Fruit fly (Drosophila melanogaster) whole organism, prepupa: ENCODE measurements around the gene ScsbetaA.

ENCODE experiments used
- CG10631 ChIP-seq: fragments of 200-800 bp; sonication (Bioruptor generic); optimal IDR thresholded peaks from 2 replicates; lab custom pipeline; 2016; ENCODE audit warnings: missing biosample characterization, missing genetic modification characterization
- CG10669 ChIP-seq: fragments of 200-800 bp; sonication (Bioruptor generic); optimal IDR thresholded peaks from 3 replicates; lab custom pipeline; 2018; ENCODE audit warnings: missing biosample characterization, mild to moderate bottlenecking, missing genetic modification characterization, moderate library complexity
- CG11294 ChIP-seq: fragments of 200-800 bp; sonication (Bioruptor generic); IDR thresholded peaks from 2 replicates; pipeline ENCODE4 v1.3.6; 2022; ENCODE audit warnings: missing biosample characterization, missing genetic modification characterization
- CG11762 ChIP-seq: fragments of 200-800 bp; sonication (Bioruptor generic); optimal IDR thresholded peaks from 3 replicates; lab custom pipeline; 2016; ENCODE audit warnings: missing biosample characterization, missing genetic modification characterization; ENCODE audit not compliant: insufficient read depth
- CG15336 ChIP-seq: fragments of 200-800 bp; sonication (Bioruptor generic); IDR thresholded peaks from 2 replicates; pipeline ENCODE4 v1.3.6; 2022; ENCODE audit warnings: missing biosample characterization, missing genetic modification characterization
- CG1621 ChIP-seq: fragments of 200-800 bp; sonication (Bioruptor generic); optimal IDR thresholded peaks from 3 replicates; lab custom pipeline; 2018; ENCODE audit warnings: missing biosample characterization, mild to moderate bottlenecking, missing genetic modification characterization
- CG16779 ChIP-seq: fragments of 200-800 bp; sonication (Bioruptor generic); optimal IDR thresholded peaks from 3 replicates; lab custom pipeline; 2017; ENCODE audit warnings: missing biosample characterization, mild to moderate bottlenecking, missing genetic modification characterization
- CG3032 ChIP-seq: fragments of 200-800 bp; optimal IDR thresholded peaks from 2 replicates; lab custom pipeline; 2019; ENCODE audit warnings: missing biosample characterization, mild to moderate bottlenecking, missing genetic modification characterization, moderate library complexity
- CG31627 ChIP-seq: fragments of 200-800 bp; sonication (Bioruptor generic); optimal IDR thresholded peaks from 3 replicates; lab custom pipeline; 2016; ENCODE audit warnings: missing biosample characterization, missing genetic modification characterization
- CG32006 ChIP-seq: fragments of 200-800 bp; sonication (Bioruptor generic); optimal IDR thresholded peaks from 3 replicates; lab custom pipeline; 2017; ENCODE audit warnings: missing biosample characterization, mild to moderate bottlenecking, missing genetic modification characterization
- CG3919 ChIP-seq: fragments of 200-800 bp; sonication (Bioruptor generic); optimal IDR thresholded peaks from 3 replicates; lab custom pipeline; 2016; ENCODE audit warnings: missing biosample characterization, missing genetic modification characterization
- CG6163 ChIP-seq: fragments of 200-800 bp; sonication (Bioruptor generic); IDR thresholded peaks from 3 replicates; pipeline ENCODE4 v1.3.6; 2022; ENCODE audit warnings: missing biosample characterization, missing genetic modification characterization
- CG6276 ChIP-seq: fragments of 200-800 bp; sonication (Bioruptor generic); optimal IDR thresholded peaks from 2 replicates; lab custom pipeline; 2017; ENCODE audit warnings: missing biosample characterization, mild to moderate bottlenecking, missing genetic modification characterization
- CG6792 ChIP-seq: fragments of 200-800 bp; sonication (Bioruptor generic); optimal IDR thresholded peaks from 3 replicates; lab custom pipeline; 2016; ENCODE audit warnings: missing biosample characterization, missing genetic modification characterization
- CG6808 ChIP-seq: fragments of 200-800 bp; sonication (Bioruptor generic); optimal IDR thresholded peaks from 3 replicates; lab custom pipeline; 2017; ENCODE audit warnings: missing biosample characterization, missing genetic modification characterization, mild to moderate bottlenecking, moderate library complexity, missing genetic modification reagents
- CG6854 ChIP-seq: fragments of 200-800 bp; sonication (Bioruptor generic); optimal IDR thresholded peaks from 2 replicates; lab custom pipeline; 2017; ENCODE audit warnings: missing biosample characterization, mild to moderate bottlenecking, missing genetic modification characterization
- CG7368 ChIP-seq: fragments of 200-800 bp; sonication (Bioruptor generic); optimal IDR thresholded peaks from 3 replicates; lab custom pipeline; 2016; ENCODE audit warnings: missing biosample characterization, missing genetic modification characterization
- CG8119 ChIP-seq: fragments of 200-800 bp; sonication (Bioruptor generic); IDR thresholded peaks from 3 replicates; pipeline ENCODE4 v1.3.6; 2022; ENCODE audit warnings: missing biosample characterization, missing genetic modification characterization
- CG8319 ChIP-seq: fragments of 200-800 bp; sonication (Bioruptor generic); optimal IDR thresholded peaks from 3 replicates; lab custom pipeline; 2016; ENCODE audit warnings: missing biosample characterization, missing genetic modification characterization
- CG8632 ChIP-seq: fragments of 200-800 bp; sonication (Bioruptor generic); optimal IDR thresholded peaks from 3 replicates; lab custom pipeline; 2016; ENCODE audit warnings: missing biosample characterization, missing genetic modification characterization
- CG9139 ChIP-seq: fragments of 200-800 bp; sonication (Bioruptor generic); optimal IDR thresholded peaks from 3 replicates; lab custom pipeline; 2017; ENCODE audit warnings: missing biosample characterization, mild to moderate bottlenecking, missing genetic modification characterization
- Eip75B ChIP-seq: fragments of 200-800 bp; sonication (Bioruptor generic); optimal IDR thresholded peaks from 3 replicates; lab custom pipeline; 2016; ENCODE audit warnings: missing biosample characterization, missing genetic modification characterization
- Eip93F ChIP-seq: fragments of 200-800 bp; sonication (Bioruptor generic); optimal IDR thresholded peaks from 2 replicates; lab custom pipeline; 2016; ENCODE audit warnings: missing biosample characterization, mild to moderate bottlenecking, missing genetic modification characterization
- Ets21C ChIP-seq: fragments of 200-800 bp; sonication (Bioruptor generic); optimal IDR thresholded peaks from 3 replicates; lab custom pipeline; 2016; ENCODE audit warnings: missing biosample characterization, missing genetic modification characterization
- Ets96B ChIP-seq: fragments of 200-800 bp; optimal IDR thresholded peaks from 2 replicates; lab custom pipeline; 2019; ENCODE audit warnings: missing biosample characterization, mild to moderate bottlenecking, missing genetic modification characterization, moderate library complexity
- Gug ChIP-seq: fragments of 200-800 bp; sonication (Bioruptor generic); IDR thresholded peaks from 2 replicates; pipeline ENCODE4 v1.3.6; 2022; ENCODE audit warnings: missing biosample characterization, missing genetic modification characterization
- Hr38 ChIP-seq: sonication (Bioruptor generic); optimal IDR thresholded peaks from 2 replicates; lab custom pipeline; 2016; ENCODE audit warnings: missing biosample characterization, missing genetic modification characterization
- Lpt ChIP-seq: fragments of 200-800 bp; sonication (Bioruptor generic); optimal IDR thresholded peaks from 3 replicates; lab custom pipeline; 2016; ENCODE audit warnings: missing biosample characterization, missing genetic modification characterization
- Met ChIP-seq: fragments of 200-800 bp; sonication (Bioruptor generic); optimal IDR thresholded peaks from 3 replicates; lab custom pipeline; 2016; ENCODE audit warnings: missing biosample characterization, missing genetic modification characterization
- Smox ChIP-seq: fragments of 200-800 bp; sonication (Bioruptor generic); optimal IDR thresholded peaks from 3 replicates; lab custom pipeline; 2016; ENCODE audit warnings: missing biosample characterization, missing genetic modification characterization
- Sox102F ChIP-seq: fragments of 200-800 bp; sonication (Bioruptor generic); optimal IDR thresholded peaks from 2 replicates; lab custom pipeline; 2016; ENCODE audit warnings: missing biosample characterization, mild to moderate bottlenecking, missing genetic modification characterization
- Sox14 ChIP-seq: fragments of 200-800 bp; sonication (Bioruptor generic); optimal IDR thresholded peaks from 3 replicates; lab custom pipeline; 2016; ENCODE audit warnings: missing biosample characterization, missing genetic modification characterization
- Sox15 ChIP-seq: fragments of 200-800 bp; sonication (Bioruptor generic); optimal IDR thresholded peaks from 3 replicates; lab custom pipeline; 2016; ENCODE audit warnings: missing biosample characterization, missing genetic modification characterization
- acj6 ChIP-seq: fragments of 200-800 bp; sonication (Bioruptor generic); optimal IDR thresholded peaks from 3 replicates; lab custom pipeline; 2016; ENCODE audit warnings: missing biosample characterization, missing genetic modification characterization
- cyc ChIP-seq: fragments of 200-800 bp; sonication (Bioruptor generic); optimal IDR thresholded peaks from 3 replicates; lab custom pipeline; 2016; ENCODE audit warnings: missing biosample characterization, missing genetic modification characterization
- dac ChIP-seq: fragments of 200-800 bp; sonication (Bioruptor generic); optimal IDR thresholded peaks from 2 replicates; lab custom pipeline; 2017; ENCODE audit warnings: missing biosample characterization, mild to moderate bottlenecking, missing genetic modification characterization
- dsx ChIP-seq: fragments of 200-800 bp; optimal IDR thresholded peaks from 3 replicates; lab custom pipeline; 2019; ENCODE audit warnings: missing biosample characterization, mild to moderate bottlenecking, missing genetic modification characterization, moderate library complexity; ENCODE audit not compliant: poor library complexity, severe bottlenecking
- esn ChIP-seq: fragments of 200-800 bp; sonication (Bioruptor generic); optimal IDR thresholded peaks from 2 replicates; lab custom pipeline; 2016; ENCODE audit warnings: missing biosample characterization, mild to moderate bottlenecking, missing genetic modification characterization, moderate library complexity
- fd59A ChIP-seq: fragments of 200-800 bp; sonication (Bioruptor generic); optimal IDR thresholded peaks from 2 replicates; lab custom pipeline; 2017; ENCODE audit warnings: missing biosample characterization, mild to moderate bottlenecking, missing genetic modification characterization, missing genetic modification reagents
- fd85E ChIP-seq: fragments of 200-800 bp; sonication (Bioruptor generic); optimal IDR thresholded peaks from 3 replicates; lab custom pipeline; 2016; ENCODE audit warnings: missing biosample characterization, missing genetic modification characterization
- fkh ChIP-seq: fragments of 200-800 bp; sonication (Bioruptor generic); optimal IDR thresholded peaks from 3 replicates; lab custom pipeline; 2017; ENCODE audit warnings: missing biosample characterization, mild to moderate bottlenecking, missing genetic modification characterization, moderate library complexity
- lz ChIP-seq: fragments of 200-800 bp; sonication (Bioruptor generic); optimal IDR thresholded peaks from 3 replicates; lab custom pipeline; 2016; ENCODE audit warnings: missing biosample characterization, missing genetic modification characterization
- net ChIP-seq: fragments of 200-800 bp; sonication (Bioruptor generic); optimal IDR thresholded peaks from 3 replicates; lab custom pipeline; 2016; ENCODE audit warnings: missing biosample characterization, missing genetic modification characterization
- pdm3 ChIP-seq: fragments of 200-800 bp; sonication (Bioruptor generic); optimal IDR thresholded peaks from 3 replicates; lab custom pipeline; 2016; ENCODE audit warnings: missing biosample characterization, missing genetic modification characterization
- spab ChIP-seq: fragments of 200-800 bp; sonication (Bioruptor generic); optimal IDR thresholded peaks from 2 replicates; lab custom pipeline; 2017; ENCODE audit warnings: missing biosample characterization, mild to moderate bottlenecking, missing genetic modification characterization, missing genetic modification reagents
- ss ChIP-seq, 2 experiments: fragments of 200-800 bp; sonication (Bioruptor generic); optimal IDR thresholded peaks; 2 replicates in 1 of 2; 3 replicates in 1 of 2; lab custom pipeline; 2017 to 2018; ENCODE audit warnings: mild to moderate bottlenecking in 2 of 2, missing biosample characterization in 2 of 2, missing genetic modification characterization in 2 of 2, moderate library complexity in 1 of 2
- svp ChIP-seq: fragments of 200-800 bp; sonication (Bioruptor generic); peaks from one replicate; lab custom pipeline; 2016; ENCODE audit warnings: missing biosample characterization, missing genetic modification characterization
- vri ChIP-seq: fragments of 200-800 bp; sonication (Bioruptor generic); optimal IDR thresholded peaks from 3 replicates; lab custom pipeline; 2016; ENCODE audit warnings: missing biosample characterization, mild to moderate bottlenecking, missing genetic modification characterization

Gene ScsbetaA

DNA sequence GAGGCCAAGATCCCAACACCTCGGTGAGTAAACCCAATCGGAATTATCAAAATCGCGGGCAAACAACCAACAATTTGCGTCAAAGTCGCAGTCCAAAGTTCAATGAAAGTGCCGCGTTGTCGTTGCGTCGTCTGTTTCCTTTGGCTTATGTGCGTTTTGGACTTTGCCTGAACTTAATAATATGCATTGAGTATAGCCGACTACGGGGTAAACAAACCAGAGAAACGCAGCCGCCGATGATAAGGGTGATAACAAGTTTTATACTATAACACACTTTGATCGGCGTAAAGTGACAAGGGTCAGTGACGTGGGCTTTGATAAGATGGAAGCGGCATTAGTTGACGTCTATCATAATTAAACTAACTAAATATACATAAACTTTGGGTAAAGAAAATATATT, 1.2 kb downstream of the ScsbetaA start (continued):
- TF ChIP-seq CG6276 (peak; percentile 91), fkh (no peak), CG6792 (GFP tag; lab: Kevin White, UChicago) (no peak), CG11762 (no peak), CG10631 (GFP tag; lab: Kevin White, UChicago) (no peak), dac (GFP tag; lab: Kevin White, UChicago) (no peak), CG6854 (GFP tag; lab: Kevin White, UChicago) (peak; percentile 71), CG10669 (GFP tag; lab: Kevin White, UChicago) (peak; percentile 53), cyc (no peak), CG16779 (tag; lab: Kevin White, UChicago) (peak; percentile 83), Ets96B (peak; percentile 30), CG6163 (peak; percentile 71; the same call in 2 of the 3 replicates), Eip93F (peak; percentile 28), ss (GFP tag; optimal IDR thresholded peaks at IDR 0.05; lab: Kevin White, UChicago) (peak; percentile 77 to 85), fd85E (no peak), vri (GFP tag; lab: Kevin White, UChicago) (no peak), acj6 (no peak), Sox15 (GFP tag; lab: Kevin White, UChicago) (no peak), CG11294 (GFP tag; lab: Robert Waterston, UW) (no peak), svp (GFP tag; lab: Kevin White, UChicago) (peak; percentile 81), CG32006 (GFP tag; lab: Kevin White, UChicago) (no peak), CG31627 (GFP tag; lab: Kevin White, UChicago) (no peak), Sox102F (peak; percentile 25), CG8319 (GFP tag; lab: Kevin White, UChicago) (no peak)

DNA sequence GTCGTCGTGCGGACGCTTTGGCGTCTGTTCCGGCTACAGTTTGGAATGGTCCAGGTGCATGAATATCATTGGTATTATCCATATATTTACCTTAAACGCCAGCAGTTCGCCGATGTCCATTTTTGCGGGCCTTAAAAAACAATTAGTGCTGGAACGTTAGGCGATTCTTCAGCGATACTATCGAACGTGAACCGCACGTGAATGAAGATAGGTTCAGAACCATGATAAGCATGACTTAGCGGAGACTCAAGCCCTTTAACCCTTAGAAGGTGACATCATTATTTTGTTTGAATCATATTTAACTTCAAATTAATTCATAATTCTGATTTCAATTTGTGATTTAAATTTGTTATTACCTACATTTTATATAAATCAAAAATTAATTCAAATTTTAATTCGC, 6.3 kb downstream of the ScsbetaA start, which contains the start of gene CG11964:
Gene CG11964 (minus strand): TSS at position 155 of the 400 bp plus-strand sequence.
- TF ChIP-seq CG1621 (tag; lab: Kevin White, UChicago) (peak; percentile 1), CG3919 (GFP tag; lab: Kevin White, UChicago) (peak; percentile 22), CG11762 (no peak), CG16779 (tag; lab: Kevin White, UChicago) (no peak), Eip75B (peak; percentile 37), spab (GFP tag; lab: Kevin White, UChicago) (no peak), fkh (no peak), CG6163 (no peak), CG6808 (GFP tag; lab: Kevin White, UChicago) (no peak), CG8632 (no peak), CG3032 (tag; lab: Kevin White, UChicago) (peak; percentile 47), cyc (peak; percentile 54), Hr38 (GFP tag; lab: Kevin White, UChicago) (no peak), Eip93F (no peak), Ets21C (peak; percentile 30), vri (GFP tag; lab: Kevin White, UChicago) (peak; percentile 5), Sox102F (no peak), fd59A (GFP tag; lab: Kevin White, UChicago) (no peak), Met (GFP tag; lab: Kevin White, UChicago) (peak; percentile 30), CG10669 (GFP tag; lab: Kevin White, UChicago) (no peak), esn (GFP tag; lab: Kevin White, UChicago) (peak; percentile 58), Sox14 (GFP tag; lab: Kevin White, UChicago) (peak; percentile 50), Lpt (no peak), svp (GFP tag; lab: Kevin White, UChicago) (peak; percentile 44), dsx (GFP tag; lab: Kevin White, UChicago) (peak; percentile 18), CG7368 (no peak), Sox15 (GFP tag; lab: Kevin White, UChicago) (no peak), CG10631 (GFP tag; lab: Kevin White, UChicago) (no peak), pdm3 (GFP tag; lab: Kevin White, UChicago) (peak; percentile 48), Smox (GFP tag; lab: Kevin White, UChicago) (no peak), fd85E (no peak), CG6792 (GFP tag; lab: Kevin White, UChicago) (no peak), CG8119 (GFP tag; lab: Robert Waterston, UW) (no peak), Gug (peak; percentile 8; the same call in 1 of the 2 replicates), CG32006 (GFP tag; lab: Kevin White, UChicago) (no peak), net (GFP tag; lab: Kevin White, UChicago) (no peak), CG6276 (no peak), CG6854 (GFP tag; lab: Kevin White, UChicago) (no peak), CG11294 (GFP tag; lab: Robert Waterston, UW) (no peak), CG15336 (GFP tag; lab: Robert Waterston, UW) (no peak), CG9139 (GFP tag; lab: Kevin White, UChicago) (no peak), dac (GFP tag; lab: Kevin White, UChicago) (no peak), lz (peak; percentile 58)
